Worm (Caenorhabditis elegans): ENCODE data around the gene F57C12.2.

Gene F57C12.2

ce11 chrX:520881-521280 is 30.3 kb downstream of the F57C12.2 start, which contains the start of gene B0310.3:
Gene B0310.3 (minus strand): TSS chrX:520981.
- TF ChIP-seq mbf-1 (tag; optimal IDR thresholded peaks at IDR 0.05) (no peak), zag-1 (tag; optimal IDR thresholded peaks at IDR 0.05) (no peak), lin-13 (GFP tag; optimal IDR thresholded peaks at IDR 0.05) (no peak), unc-39 (tag; optimal IDR thresholded peaks at IDR 0.05) (no peak), nhr-12 (tag; optimal IDR thresholded peaks at IDR 0.05) (no peak), sem-4 (tag; optimal IDR thresholded peaks at IDR 0.05) (no peak), sma-9 (GFP tag; optimal IDR thresholded peaks at IDR 0.05) (no peak), sma-9 (tag; optimal IDR thresholded peaks at IDR 0.05) (no peak), nhr-129 (tag; optimal IDR thresholded peaks at IDR 0.05) (no peak), blmp-1 (tag; optimal IDR thresholded peaks at IDR 0.05; ENCODE audit: insufficient read depth) (no peak), dmd-4 (tag; optimal IDR thresholded peaks at IDR 0.05) (no peak), ceh-16 (tag; optimal IDR thresholded peaks at IDR 0.05) (no peak), nhr-25 (tag; optimal IDR thresholded peaks at IDR 0.05) (no peak)

- TF ChIP-seq ZK546.5 (tag; optimal IDR thresholded peaks at IDR 0.05) (no peak), lin-11 (tag; optimal IDR thresholded peaks at IDR 0.05) (no peak), nhr-6 (tag; optimal IDR thresholded peaks at IDR 0.05) (no peak)
These were observed 37.2 kb downstream of the F57C12.2 start for ce11 chrX:514023-514422.

DNA sequence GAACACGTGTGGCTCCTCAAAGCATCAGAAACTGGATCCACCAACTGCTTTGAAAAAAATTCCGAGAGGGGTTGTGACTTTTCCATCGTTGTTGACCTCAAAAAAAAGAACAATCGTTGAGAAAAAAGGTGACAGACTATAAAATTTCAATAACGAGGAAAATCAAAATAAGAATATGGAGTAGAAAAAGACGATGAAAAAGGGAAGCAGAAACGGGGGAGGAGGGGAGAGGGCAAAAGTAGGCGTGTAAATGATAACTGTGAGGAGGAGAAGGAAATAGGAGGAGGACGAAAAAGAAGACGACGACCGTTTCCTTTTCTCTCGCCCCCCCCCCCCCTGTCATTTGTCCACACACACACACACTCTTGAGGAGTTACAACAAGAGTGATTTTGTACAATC is 44.3 kb downstream of the F57C12.2 start, which contains the start of gene B0310.2:
TSS of gene B0310.2 (minus strand) at position 101 of the 400 bp plus-strand sequence.
- TF ChIP-seq lin-39 (tag; optimal IDR thresholded peaks at IDR 0.05), result no peak
- TF ChIP-seq blmp-1 (tag; optimal IDR thresholded peaks at IDR 0.05; ENCODE audit: insufficient read depth), result no peak
- no peak for TF ChIP-seq egl-27 (tag; optimal IDR thresholded peaks at IDR 0.05)
- TF ChIP-seq gmeb-1 (tag; optimal IDR thresholded peaks at IDR 0.05), result no peak

DNA sequence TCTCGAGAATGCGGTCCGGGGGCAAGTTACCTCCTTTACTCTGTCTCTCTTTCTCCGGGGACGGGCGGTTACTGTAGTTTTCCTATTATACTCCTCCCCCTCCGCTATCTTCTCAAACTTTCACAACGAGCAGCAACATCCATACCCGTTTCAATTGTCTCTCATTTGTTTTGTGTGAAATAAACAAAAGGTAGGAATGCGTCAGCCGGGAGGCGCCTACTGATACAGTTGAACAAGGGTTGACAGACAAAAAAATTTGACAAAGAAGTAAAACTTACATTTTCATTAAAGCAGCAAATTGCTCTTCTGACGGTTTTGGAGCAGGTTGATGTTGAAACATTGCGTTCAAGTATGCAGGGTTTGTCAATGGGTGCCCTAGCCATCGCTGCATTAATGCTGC is 46.2 kb downstream of the F57C12.2 start:
- TF ChIP-seq skn-1 (tag; optimal IDR thresholded peaks at IDR 0.05) (no peak), unc-62 (GFP tag; optimal IDR thresholded peaks at IDR 0.05) (no peak), crh-2 (tag; optimal IDR thresholded peaks at IDR 0.05) (no peak), nhr-237 (tag; optimal IDR thresholded peaks at IDR 0.05) (no peak), sem-4 (tag; optimal IDR thresholded peaks at IDR 0.05) (no peak), sma-9 (GFP tag; optimal IDR thresholded peaks at IDR 0.05) (no peak), sma-9 (tag; optimal IDR thresholded peaks at IDR 0.05) (no peak), C34F6.9 (tag; optimal IDR thresholded peaks at IDR 0.05) (no peak), ama-1 (optimal IDR thresholded peaks at IDR 0.05) (no peak), egl-27 (tag; optimal IDR thresholded peaks at IDR 0.05) (no peak), nhr-6 (tag; optimal IDR thresholded peaks at IDR 0.05) (no peak), nhr-23 (tag; optimal IDR thresholded peaks at IDR 0.05) (no peak)

ce11 chrX:504046-504843 is 46.9 kb downstream of the F57C12.2 start:
- TF ChIP-seq nhr-11 (tag; optimal IDR thresholded peaks at IDR 0.05), result no peak
- TF ChIP-seq ceh-16 (tag; optimal IDR thresholded peaks at IDR 0.05), result peak; percentile 79
- no peak for TF ChIP-seq nhr-77 (tag; optimal IDR thresholded peaks at IDR 0.05)
- TF ChIP-seq sma-3 (GFP tag; optimal IDR thresholded peaks at IDR 0.05), result peak; percentile 38
- peak; percentile 34 for TF ChIP-seq sma-9 (GFP tag; optimal IDR thresholded peaks at IDR 0.05)
- TF ChIP-seq sma-9 (tag; optimal IDR thresholded peaks at IDR 0.05), result no peak
- TF ChIP-seq nhr-25 (tag; optimal IDR thresholded peaks at IDR 0.05), result peak; percentile 19
- no peak for TF ChIP-seq unc-39 (tag; optimal IDR thresholded peaks at IDR 0.05)
- peak; percentile 52 for TF ChIP-seq nhr-21 (tag; optimal IDR thresholded peaks at IDR 0.05)
- TF ChIP-seq lsy-2 (tag; optimal IDR thresholded peaks at IDR 0.05), result peak in 1 of 2 experiments; percentile 55
- no peak for TF ChIP-seq gmeb-1 (tag; optimal IDR thresholded peaks at IDR 0.05)
- no peak for TF ChIP-seq zag-1 (tag; optimal IDR thresholded peaks at IDR 0.05)

Data from whole organism, L2 larva.